Worm (Caenorhabditis elegans) whole organism, late embryonic: ENCODE data around the gene C27D6.11.

Source experiments
- C38D4.7 ChIP-seq: fragments of 200-800 bp; sonication (Bioruptor generic); optimal IDR thresholded peaks from 2 replicates; lab custom pipeline; 2018; ENCODE audit warnings: mild to moderate bottlenecking, missing genetic modification characterization, moderate library complexity, missing compliant biosample characterization
- ceh-45 ChIP-seq: fragments of 200-800 bp; sonication (Bioruptor generic); IDR thresholded peaks from 2 replicates; pipeline ENCODE4 v1.3.6; 2022; ENCODE audit warnings: missing genetic modification reagents, missing genetic modification characterization, missing compliant biosample characterization
- madf-2 ChIP-seq: sonication (generic microtip); optimal IDR thresholded peaks from 2 replicates; lab custom pipeline; 2017; ENCODE audit warnings: missing genetic modification characterization, missing compliant biosample characterization
- pqm-1 ChIP-seq: sonication (generic microtip); optimal IDR thresholded peaks from 2 replicates; lab custom pipeline; 2016; ENCODE audit warnings: missing genetic modification characterization, missing compliant biosample characterization
- sox-4 ChIP-seq: sonication (generic microtip); optimal IDR thresholded peaks from 2 replicates; lab custom pipeline; 2017; ENCODE audit warnings: mild to moderate bottlenecking, missing genetic modification characterization, inconsistent platforms, missing compliant biosample characterization
- unc-3 ChIP-seq, 2 experiments: fragments of 200-800 bp in 1 of 2; sonication (Bioruptor generic) in 1 of 2; sonication (generic microtip) in 1 of 2; conservative IDR thresholded peaks in 1 of 2; optimal IDR thresholded peaks in 1 of 2; 2 replicates each; pipeline versions ENCODE4 v1.3.6 to Lab custom; 2016 to 2022; ENCODE audit warnings: missing compliant biosample characterization in 2 of 2, missing genetic modification characterization in 2 of 2, missing genetic modification reagents in 1 of 2

DNA sequence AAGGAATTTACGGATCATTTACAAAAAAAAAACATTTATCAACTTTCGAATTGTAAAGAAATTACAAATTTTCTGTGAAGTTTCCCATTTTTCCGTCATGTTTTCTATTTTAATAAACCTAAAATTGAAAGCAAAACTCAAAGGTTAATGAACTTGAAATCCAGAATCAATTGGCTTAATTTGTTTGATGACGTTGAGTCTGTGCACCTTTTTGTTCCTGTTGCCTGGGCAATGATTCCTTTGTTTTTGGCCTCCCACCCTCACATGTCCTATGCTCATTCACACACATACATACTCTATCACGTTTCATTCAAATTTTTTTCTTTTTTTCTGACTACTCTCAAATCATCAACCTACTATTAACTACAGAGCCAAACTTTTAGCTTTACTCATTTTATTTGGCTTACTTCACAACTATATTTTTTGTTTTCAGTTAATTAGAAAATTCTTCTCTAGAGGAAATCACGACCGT lies 24.7 kb downstream of the C27D6.11 start, which contains the start of gene F58A6.2:
- TF ChIP-seq sox-4 (tag; lab: Kevin White, UChicago) (no peak), pqm-1 (tag; lab: Kevin White, UChicago) (no peak), unc-3 (GFP tag; conservative IDR thresholded peaks at IDR 0.05; lab: Robert Waterston, UW) (no peak), unc-3 (tag; optimal IDR thresholded peaks at IDR 0.05; lab: Kevin White, UChicago) (no peak), ceh-45 (GFP tag; lab: Robert Waterston, UW) (no peak), madf-2 (tag; lab: Kevin White, UChicago) (no peak), C38D4.7 (GFP tag; lab: Kevin White, UChicago) (no peak)
